Fruit fly (Drosophila melanogaster) whole organism, embryonic: ENCODE results near the gene CG42340.
A peak's percentile ranks its signal among the peaks of the same experiment; 100 is the strongest.

Experiments used
- Bdp1 ChIP-seq: fragments of 200-800 bp; sonication (Bioruptor generic); optimal IDR thresholded peaks from 3 replicates; lab custom pipeline; 2016; ENCODE audit warnings: missing biosample characterization, missing genetic modification characterization
- Bteb2 ChIP-seq: fragments of 200-800 bp; sonication (Bioruptor generic); optimal IDR thresholded peaks from 2 replicates; lab custom pipeline; 2016; ENCODE audit warnings: missing biosample characterization, missing genetic modification characterization
- CG11560 ChIP-seq: fragments of 200-800 bp; sonication (Bioruptor generic); IDR thresholded peaks from 3 replicates; pipeline ENCODE4 v1.3.6; 2022; ENCODE audit warnings: missing biosample characterization, missing genetic modification characterization
- CG13894 ChIP-seq: fragments of 200-800 bp; sonication (Bioruptor generic); optimal IDR thresholded peaks from 3 replicates; lab custom pipeline; 2018; ENCODE audit warnings: missing biosample characterization, mild to moderate bottlenecking, missing genetic modification characterization, moderate library complexity
- CG14014 ChIP-seq: fragments of 200-800 bp; sonication (Bioruptor generic); IDR thresholded peaks from 2 replicates; pipeline ENCODE4 v1.3.6; 2022; ENCODE audit warnings: missing biosample characterization, missing genetic modification characterization
- CG14667 ChIP-seq: fragments of 200-800 bp; sonication (Bioruptor generic); IDR thresholded peaks from 2 replicates; pipeline ENCODE4 v1.3.6; 2022; ENCODE audit warnings: missing biosample characterization, missing genetic modification characterization
- CG15011 ChIP-seq: fragments of 200-800 bp; sonication (Bioruptor generic); optimal IDR thresholded peaks from 3 replicates; lab custom pipeline; 2018; ENCODE audit warnings: missing biosample characterization, mild to moderate bottlenecking, missing genetic modification characterization
- CG15696 ChIP-seq: fragments of 200-800 bp; sonication (Bioruptor generic); optimal IDR thresholded peaks from 2 replicates; lab custom pipeline; 2019; ENCODE audit warnings: missing biosample characterization, mild to moderate bottlenecking, missing genetic modification characterization, moderate library complexity
- CG17385 ChIP-seq: fragments of 200-800 bp; sonication (Bioruptor generic); optimal IDR thresholded peaks from 3 replicates; lab custom pipeline; 2018; ENCODE audit warnings: missing biosample characterization, mild to moderate bottlenecking, missing genetic modification characterization
- CG17829 ChIP-seq: fragments of 200-800 bp; optimal IDR thresholded peaks from 2 replicates; lab custom pipeline; 2019; ENCODE audit warnings: missing biosample characterization, mild to moderate bottlenecking, missing genetic modification characterization, moderate library complexity
- CG1832 ChIP-seq: fragments of 200-800 bp; sonication (Bioruptor generic); optimal IDR thresholded peaks from 2 replicates; lab custom pipeline; 2017; ENCODE audit warnings: missing biosample characterization, mild to moderate bottlenecking, missing genetic modification characterization, inconsistent platforms
- CG3065 ChIP-seq: fragments of 200-800 bp; sonication (Bioruptor generic); optimal IDR thresholded peaks from 2 replicates; lab custom pipeline; 2016; ENCODE audit warnings: missing biosample characterization, missing genetic modification characterization
- CG31365 ChIP-seq: fragments of 200-800 bp; sonication (Bioruptor generic); optimal IDR thresholded peaks from 2 replicates; lab custom pipeline; 2018; ENCODE audit warnings: missing biosample characterization, mild to moderate bottlenecking, missing genetic modification characterization
- CG4328 ChIP-seq: fragments of 200-800 bp; sonication (Bioruptor generic); optimal IDR thresholded peaks from 3 replicates; lab custom pipeline; 2017; ENCODE audit warnings: missing biosample characterization, missing genetic modification reagents, missing genetic modification characterization
- CG5953 ChIP-seq: fragments of 200-800 bp; sonication (Bioruptor generic); IDR thresholded peaks from 2 replicates; pipeline ENCODE4 v1.3.6; 2022; ENCODE audit warnings: missing biosample characterization, missing genetic modification characterization
- CG6765 ChIP-seq: fragments of 200-800 bp; sonication (Bioruptor generic); optimal IDR thresholded peaks from 3 replicates; lab custom pipeline; 2017; ENCODE audit warnings: missing biosample characterization, mild to moderate bottlenecking, missing genetic modification characterization
- CG6791 ChIP-seq: fragments of 200-800 bp; sonication (Bioruptor generic); IDR thresholded peaks from 3 replicates; pipeline ENCODE4 v1.3.6; 2022; ENCODE audit warnings: missing biosample characterization, missing genetic modification characterization; ENCODE audit not compliant: partially characterized antibody
- CG7357 ChIP-seq: fragments of 200-800 bp; sonication (Bioruptor generic); IDR thresholded peaks from 3 replicates; pipeline ENCODE4 v1.3.6; 2022; ENCODE audit warnings: missing biosample characterization, missing genetic modification characterization
- CG9609 ChIP-seq: fragments of 200-800 bp; sonication (Bioruptor generic); optimal IDR thresholded peaks from 3 replicates; lab custom pipeline; 2016; ENCODE audit warnings: missing biosample characterization, missing genetic modification characterization
- CG9932 ChIP-seq: fragments of 200-800 bp; sonication (Bioruptor generic); IDR thresholded peaks from 2 replicates; pipeline ENCODE4 v1.3.6; 2022; ENCODE audit warnings: missing biosample characterization, missing genetic modification characterization
- D19A ChIP-seq: fragments of 200-800 bp; optimal IDR thresholded peaks from 3 replicates; lab custom pipeline; 2019; ENCODE audit warnings: missing biosample characterization, mild to moderate bottlenecking, missing genetic modification characterization, moderate library complexity
- Doc2 ChIP-seq: fragments of 200-800 bp; sonication (Bioruptor generic); IDR thresholded peaks from 2 replicates; pipeline ENCODE4 v1.3.6; 2022; ENCODE audit warnings: missing biosample characterization, missing genetic modification characterization
- ERR ChIP-seq: fragments of 200-800 bp; sonication (Bioruptor generic); optimal IDR thresholded peaks from 2 replicates; lab custom pipeline; 2016; ENCODE audit warnings: missing biosample characterization, missing genetic modification characterization
- GATAe ChIP-seq: fragments of 200-800 bp; sonication (Bioruptor generic); conservative IDR thresholded peaks from 2 replicates; pipeline ENCODE4 v1.3.6; 2022; ENCODE audit warnings: missing biosample characterization, missing genetic modification characterization
- H15 ChIP-seq: fragments of 200-800 bp; sonication (Bioruptor generic); IDR thresholded peaks from 3 replicates; pipeline ENCODE4 v1.3.6; 2022; ENCODE audit warnings: missing biosample characterization, missing genetic modification characterization
- HHEX ChIP-seq: fragments of 200-800 bp; sonication (Bioruptor generic); optimal IDR thresholded peaks from 3 replicates; lab custom pipeline; 2017; ENCODE audit warnings: missing biosample characterization, mild to moderate bottlenecking, missing genetic modification characterization, missing genetic modification reagents
- Hmr ChIP-seq: fragments of 200-800 bp; sonication (Bioruptor generic); optimal IDR thresholded peaks from 3 replicates; lab custom pipeline; 2017; ENCODE audit warnings: mild to moderate bottlenecking, missing biosample characterization, missing genetic modification reagents, missing genetic modification characterization
- Lim3 ChIP-seq: fragments of 200-800 bp; sonication (Bioruptor generic); IDR thresholded peaks from 2 replicates; pipeline ENCODE4 v1.3.6; 2022; ENCODE audit warnings: missing biosample characterization, missing genetic modification characterization
- MESR4 ChIP-seq: fragments of 200-800 bp; sonication (Bioruptor generic); optimal IDR thresholded peaks from 2 replicates; lab custom pipeline; 2018; ENCODE audit warnings: missing biosample characterization, mild to moderate bottlenecking, missing genetic modification characterization, moderate library complexity
- Optix ChIP-seq: fragments of 200-800 bp; sonication (Bioruptor generic); IDR thresholded peaks from 3 replicates; pipeline ENCODE4 v1.3.6; 2022; ENCODE audit warnings: missing biosample characterization, missing genetic modification characterization
- Pdp1 ChIP-seq, 2 experiments: fragments of 200-800 bp; sonication (Bioruptor generic); optimal IDR thresholded peaks; 3 replicates each; lab custom pipeline; 2016; ENCODE audit warnings: missing biosample characterization in 2 of 2, missing genetic modification characterization in 2 of 2, mild to moderate bottlenecking in 1 of 2, moderate library complexity in 1 of 2
- Side ChIP-seq: fragments of 200-800 bp; sonication (Bioruptor generic); optimal IDR thresholded peaks from 2 replicates; lab custom pipeline; 2016; ENCODE audit warnings: missing biosample characterization, missing genetic modification characterization
- Trl ChIP-seq, 3 experiments: fragments of >200 bp in 2 of 3; fragments of 200-800 bp in 1 of 3; sonication (Bioruptor generic) in 1 of 3; optimal IDR thresholded peaks; 2 replicates in 1 of 3; 3 replicates in 2 of 3; lab custom pipeline; 2016 to 2017; ENCODE audit warnings: missing biosample characterization in 1 of 3, missing genetic modification characterization in 1 of 3
- amos ChIP-seq: fragments of 200-800 bp; sonication (Bioruptor generic); IDR thresholded peaks from 2 replicates; pipeline ENCODE4 v1.3.6; 2022; ENCODE audit warnings: missing biosample characterization, missing genetic modification characterization; ENCODE audit not compliant: partially characterized antibody
- aop ChIP-seq: fragments of 200-800 bp; sonication (Bioruptor generic); IDR thresholded peaks from 2 replicates; pipeline ENCODE4 v1.3.6; 2022; ENCODE audit warnings: missing biosample characterization, missing genetic modification characterization
- ara ChIP-seq: fragments of 200-800 bp; sonication (Bioruptor generic); IDR thresholded peaks from 2 replicates; pipeline ENCODE4 v1.3.6; 2022; ENCODE audit warnings: missing biosample characterization, missing genetic modification characterization
- bbx ChIP-seq: fragments of 200-800 bp; sonication (Bioruptor generic); IDR thresholded peaks from 2 replicates; pipeline ENCODE4 v1.3.6; 2022; ENCODE audit warnings: missing biosample characterization, missing genetic modification characterization; ENCODE audit not compliant: partially characterized antibody
- ci ChIP-seq: fragments of 200-800 bp; sonication (Bioruptor generic); IDR thresholded peaks from 3 replicates; pipeline ENCODE4 v1.3.6; 2022; ENCODE audit warnings: missing biosample characterization, missing genetic modification characterization
- croc ChIP-seq: fragments of 200-800 bp; sonication (Bioruptor generic); conservative IDR thresholded peaks from 3 replicates; pipeline ENCODE4 v1.3.6; 2022; ENCODE audit warnings: missing biosample characterization, missing genetic modification characterization
- fd3F ChIP-seq: fragments of 200-800 bp; sonication (Bioruptor generic); optimal IDR thresholded peaks from 2 replicates; lab custom pipeline; 2018; ENCODE audit warnings: missing biosample characterization, mild to moderate bottlenecking, missing genetic modification characterization, moderate library complexity
- gfzf ChIP-seq: fragments of 200-800 bp; sonication (Bioruptor generic); optimal IDR thresholded peaks from 2 replicates; lab custom pipeline; 2016; ENCODE audit warnings: missing biosample characterization, mild to moderate bottlenecking, missing genetic modification characterization, moderate library complexity
- h ChIP-seq: fragments of >200 bp; optimal IDR thresholded peaks from 2 replicates; lab custom pipeline; 2017
- ham ChIP-seq: fragments of 200-800 bp; sonication (Bioruptor generic); IDR thresholded peaks from 2 replicates; pipeline ENCODE4 v1.3.6; 2022; ENCODE audit warnings: missing biosample characterization, missing genetic modification characterization
- lmd ChIP-seq: fragments of 200-800 bp; sonication (Bioruptor generic); IDR thresholded peaks from 2 replicates; pipeline ENCODE4 v1.3.6; 2022; ENCODE audit warnings: missing biosample characterization, missing genetic modification characterization
- lov ChIP-seq, 2 experiments: fragments of 200-800 bp in 1 of 2; fragments of >200 bp in 1 of 2; sonication (Bioruptor generic) in 1 of 2; IDR thresholded peaks in 1 of 2; optimal IDR thresholded peaks in 1 of 2; 2 replicates in 1 of 2; 3 replicates in 1 of 2; pipeline versions ENCODE4 v1.3.6 to Lab custom; 2017 to 2022; ENCODE audit warnings: missing biosample characterization in 1 of 2, missing genetic modification characterization in 1 of 2
- mam ChIP-seq: fragments of 200-800 bp; sonication (Bioruptor generic); optimal IDR thresholded peaks from 3 replicates; lab custom pipeline; 2016; ENCODE audit warnings: missing biosample characterization, missing genetic modification characterization
- nmo ChIP-seq: fragments of 200-800 bp; sonication (Bioruptor generic); optimal IDR thresholded peaks from 2 replicates; lab custom pipeline; 2018; ENCODE audit warnings: missing biosample characterization, mild to moderate bottlenecking, missing genetic modification characterization, moderate library complexity
- repo ChIP-seq: fragments of 200-800 bp; sonication (Bioruptor generic); optimal IDR thresholded peaks from 2 replicates; lab custom pipeline; 2016; ENCODE audit warnings: missing biosample characterization, missing genetic modification characterization
- rib ChIP-seq: fragments of 200-800 bp; sonication (Bioruptor generic); IDR thresholded peaks from 2 replicates; pipeline ENCODE4 v1.3.6; 2022; ENCODE audit warnings: missing biosample characterization, missing genetic modification characterization
- slou ChIP-seq: fragments of 200-800 bp; sonication (Bioruptor generic); optimal IDR thresholded peaks from 3 replicates; lab custom pipeline; 2016; ENCODE audit warnings: missing biosample characterization, missing genetic modification characterization

CG42340 gene

DNA sequence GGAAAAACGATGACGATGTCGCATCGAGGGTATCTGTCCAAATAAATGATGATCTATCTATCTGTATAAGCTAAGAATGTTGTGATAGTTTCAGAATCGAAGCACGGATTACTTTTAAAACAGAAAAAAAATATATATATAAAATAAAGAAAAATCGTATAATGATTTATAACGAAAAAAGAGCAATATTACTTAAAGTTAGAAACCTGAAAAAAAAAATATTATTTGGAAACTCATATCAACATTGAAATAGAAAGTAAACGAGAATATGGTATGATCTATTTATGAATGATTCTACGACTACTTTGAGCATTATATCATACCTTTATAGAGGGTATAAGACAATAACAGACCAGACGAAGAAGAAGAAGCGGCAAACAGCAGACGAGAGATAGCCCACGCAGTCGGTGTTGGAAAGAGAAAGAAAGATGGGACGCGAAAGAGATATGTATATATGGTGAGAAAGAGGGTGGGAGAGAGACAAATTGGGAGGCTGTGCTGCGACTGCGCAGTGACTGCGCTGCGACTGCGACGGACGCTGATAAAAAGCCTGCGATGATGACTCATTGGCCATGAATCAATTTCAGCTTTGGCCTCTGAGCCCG, 19.5 kb upstream of the CG42340 start (continued):
- TF ChIP-seq Pdp1 (GFP tag; optimal IDR thresholded peaks at IDR 0.05; lab: Kevin White, UChicago) (no peak), Doc2 (GFP tag; lab: Robert Waterston, UW) (no peak), repo (GFP tag; lab: Kevin White, UChicago) (no peak), CG15011 (GFP tag; lab: Kevin White, UChicago) (no peak), Trl (optimal IDR thresholded peaks at IDR 0.05; lab: Kevin White, UChicago) (peak; percentile 16 to 26), Trl (GFP tag; optimal IDR thresholded peaks at IDR 0.05; lab: Kevin White, UChicago) (no peak), CG11560 (tag; lab: Robert Waterston, UW) (no peak), CG31365 (no peak), Bteb2 (no peak), CG17829 (tag; lab: Kevin White, UChicago) (no peak), nmo (GFP tag; lab: Kevin White, UChicago) (peak; percentile 16), Bdp1 (no peak), CG7357 (GFP tag; lab: Robert Waterston, UW) (no peak), CG9609 (GFP tag; lab: Kevin White, UChicago) (no peak), Side (GFP tag; lab: Kevin White, UChicago) (no peak), rib (GFP tag; lab: Robert Waterston, UW) (peak; percentile 46; the same call in 1 of the 2 replicates), HHEX (no peak), ci (GFP tag; lab: Robert Waterston, UW) (0 out of 3 replicates have a peak, but pooled peaks have one; percentile 9), D19A (tag; lab: Kevin White, UChicago) (peak; percentile 15), fd3F (GFP tag; lab: Kevin White, UChicago) (no peak), CG5953 (no peak), croc (GFP tag; lab: Robert Waterston, UW) (no peak), Optix (GFP tag; lab: Robert Waterston, UW) (no peak), CG17385 (GFP tag; lab: Kevin White, UChicago) (peak; percentile 72), ERR (GFP tag; lab: Kevin White, UChicago) (no peak), Hmr (GFP tag; lab: Kevin White, UChicago) (no peak), MESR4 (GFP tag; lab: Kevin White, UChicago) (no peak), CG9932 (GFP tag; lab: Robert Waterston, UW) (no peak), lmd (GFP tag; lab: Robert Waterston, UW) (no peak), ara (GFP tag; lab: Robert Waterston, UW) (no peak), CG4328 (GFP tag; lab: Kevin White, UChicago) (no peak), GATAe (no peak), CG3065 (GFP tag; lab: Kevin White, UChicago) (no peak), CG14014 (GFP tag; lab: Robert Waterston, UW) (0 out of 2 replicates have a peak, but pooled peaks have one; percentile 11), Lim3 (GFP tag; lab: Robert Waterston, UW) (no peak), CG13894 (tag; lab: Kevin White, UChicago) (peak; percentile 44), bbx (GFP tag; lab: Robert Waterston, UW) (no peak), gfzf (no peak), H15 (GFP tag; lab: Robert Waterston, UW) (no peak), CG6765 (GFP tag; lab: Kevin White, UChicago) (no peak), ham (no peak), aop (no peak), CG1832 (GFP tag; lab: Kevin White, UChicago) (peak; percentile 73), amos (GFP tag; lab: Robert Waterston, UW) (no peak), h (lab: Kevin White, UChicago) (no peak), CG6791 (GFP tag; lab: Robert Waterston, UW) (0 out of 3 replicates have a peak, but pooled peaks have one; percentile 32), CG15696 (no peak), slou (GFP tag; lab: Kevin White, UChicago) (no peak), lov (optimal IDR thresholded peaks at IDR 0.05; lab: Kevin White, UChicago) (no peak), lov (GFP tag; IDR thresholded peaks at IDR 0.05; lab: Robert Waterston, UW) (no peak), CG14667 (GFP tag; lab: Robert Waterston, UW) (no peak), mam (no peak)
